Worm (Caenorhabditis elegans) whole organism, early embryonic: ENCODE results near the gene gana-1.

Experiments
- B0310.2 ChIP-seq: sonication (generic microtip); optimal IDR thresholded peaks from 2 replicates; lab custom pipeline; 2016; ENCODE audit warnings: mild to moderate bottlenecking, missing genetic modification characterization, missing compliant biosample characterization
- F13C5.2 ChIP-seq: sonication (generic microtip); optimal IDR thresholded peaks from 2 replicates; lab custom pipeline; 2017; ENCODE audit warnings: mild to moderate bottlenecking, missing genetic modification characterization, inconsistent platforms, missing compliant biosample characterization
- aly-1 ChIP-seq: sonication (generic microtip); optimal IDR thresholded peaks from 2 replicates; lab custom pipeline; 2016; ENCODE audit warnings: missing genetic modification characterization, missing compliant biosample characterization
- ama-1 ChIP-seq: fragments of 150-350 bp; optimal IDR thresholded peaks from 2 replicates; lab custom pipeline; 2014
- ceh-13 ChIP-seq: fragments of 200-800 bp; sonication (Bioruptor generic); optimal IDR thresholded peaks from 2 replicates; lab custom pipeline; 2018; ENCODE audit warnings: mild to moderate bottlenecking, missing genetic modification characterization, missing compliant biosample characterization
- ceh-36 ChIP-seq: sonication (generic microtip); optimal IDR thresholded peaks from 2 replicates; lab custom pipeline; 2016; ENCODE audit warnings: missing genetic modification characterization, inconsistent platforms, missing compliant biosample characterization
- ets-7 ChIP-seq: sonication (generic microtip); optimal IDR thresholded peaks from 2 replicates; lab custom pipeline; 2016; ENCODE audit warnings: missing genotype, missing genetic modification characterization, missing compliant biosample characterization
- flt-1 ChIP-seq: fragments of 200-800 bp; sonication (Bioruptor generic); IDR thresholded peaks from 2 replicates; pipeline ENCODE4 v1.3.6; 2022; ENCODE audit warnings: missing genetic modification characterization, missing compliant biosample characterization
- hmbx-1 ChIP-seq: sonication (generic microtip); optimal IDR thresholded peaks from 2 replicates; lab custom pipeline; 2016; ENCODE audit warnings: mild to moderate bottlenecking, missing genetic modification characterization, missing compliant biosample characterization
- hmg-4 ChIP-seq: fragments of 200-800 bp; sonication (Bioruptor generic); optimal IDR thresholded peaks from 2 replicates; lab custom pipeline; 2018; ENCODE audit warnings: mild to moderate bottlenecking, missing genetic modification characterization, missing compliant biosample characterization
- hnd-1 ChIP-seq: sonication (generic microtip); optimal IDR thresholded peaks from 2 replicates; lab custom pipeline; 2016; ENCODE audit warnings: missing genetic modification characterization, missing compliant biosample characterization
- pes-1 ChIP-seq: fragments of 200-800 bp; sonication (Bioruptor generic); IDR thresholded peaks from 2 replicates; pipeline ENCODE4 v1.3.6; 2022; ENCODE audit warnings: missing genetic modification reagents, missing genetic modification characterization, missing compliant biosample characterization
- scrt-1 ChIP-seq: fragments of 200-800 bp; sonication (Bioruptor generic); IDR thresholded peaks from 2 replicates; pipeline ENCODE4 v1.3.6; 2022; ENCODE audit warnings: missing genetic modification characterization, missing compliant biosample characterization
- sea-1 ChIP-seq: fragments of 200-800 bp; sonication (Bioruptor generic); conservative IDR thresholded peaks from 2 replicates; pipeline ENCODE4 v1.3.6; 2022; ENCODE audit warnings: missing genetic modification characterization, missing compliant biosample characterization
- tbx-11 ChIP-seq: fragments of 200-800 bp; sonication (Bioruptor generic); IDR thresholded peaks from 2 replicates; pipeline ENCODE4 v1.3.6; 2022; ENCODE audit warnings: missing genetic modification characterization, missing compliant biosample characterization
- tbx-37 ChIP-seq: fragments of 200-800 bp; sonication (Bioruptor generic); conservative IDR thresholded peaks from 2 replicates; pipeline ENCODE4 v1.3.6; 2022; ENCODE audit warnings: missing genetic modification reagents, missing genetic modification characterization, missing compliant biosample characterization
- tra-4 ChIP-seq: sonication (generic microtip); optimal IDR thresholded peaks from 2 replicates; lab custom pipeline; 2017; ENCODE audit warnings: missing genetic modification characterization, missing compliant biosample characterization

gana-1 gene

DNA sequence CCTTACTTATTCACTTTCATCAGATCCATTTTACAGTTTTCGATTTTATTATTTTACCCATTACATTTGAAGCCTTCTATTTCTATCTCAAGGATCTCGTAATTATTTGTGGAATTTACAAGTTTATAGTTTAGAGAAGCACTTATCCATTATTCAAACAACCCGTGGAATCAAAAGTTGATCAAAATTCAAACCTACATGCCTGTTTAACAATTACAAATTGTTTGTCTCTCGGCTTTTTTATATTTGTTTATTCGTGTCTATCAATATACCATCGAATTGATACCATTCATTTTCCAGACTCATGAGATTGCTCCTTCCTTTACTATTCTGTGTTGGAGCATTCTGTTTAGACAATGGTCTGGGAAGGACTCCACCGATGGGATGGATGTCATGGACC, at the start of gene gana-1:
gana-1 (plus strand) TSS at position 301 of the 400 bp plus-strand sequence.
- no peak for TF ChIP-seq pes-1 (GFP tag; lab: Robert Waterston, UW)
- TF ChIP-seq B0310.2 (tag; lab: Kevin White, UChicago) = no peak
- TF ChIP-seq sea-1 (GFP tag; lab: Robert Waterston, UW) = no peak
- no peak for TF ChIP-seq flt-1 (GFP tag; lab: Robert Waterston, UW)

DNA sequence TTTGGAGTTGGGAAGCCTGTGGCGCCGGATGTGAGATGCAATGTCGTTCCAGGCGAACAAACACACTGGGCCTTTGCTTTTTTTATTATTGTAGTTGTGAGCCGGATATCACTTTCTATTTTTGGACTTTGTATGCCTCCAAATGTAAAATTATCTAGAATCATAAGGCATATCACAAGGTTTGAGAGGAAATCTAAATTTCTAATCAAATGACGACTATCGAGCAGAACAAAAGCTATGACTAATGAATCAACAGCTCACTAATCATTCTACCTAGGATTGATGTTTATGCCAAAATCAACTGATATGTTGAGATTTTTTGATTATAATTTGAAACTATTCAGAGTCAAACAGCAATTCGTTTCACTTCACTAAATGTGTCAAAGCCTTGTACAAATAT, 49.1 kb upstream of the gana-1 start:
- TF ChIP-seq ceh-13 (GFP tag; lab: Kevin White, UChicago) = no peak
- TF ChIP-seq hmbx-1 = no peak

DNA sequence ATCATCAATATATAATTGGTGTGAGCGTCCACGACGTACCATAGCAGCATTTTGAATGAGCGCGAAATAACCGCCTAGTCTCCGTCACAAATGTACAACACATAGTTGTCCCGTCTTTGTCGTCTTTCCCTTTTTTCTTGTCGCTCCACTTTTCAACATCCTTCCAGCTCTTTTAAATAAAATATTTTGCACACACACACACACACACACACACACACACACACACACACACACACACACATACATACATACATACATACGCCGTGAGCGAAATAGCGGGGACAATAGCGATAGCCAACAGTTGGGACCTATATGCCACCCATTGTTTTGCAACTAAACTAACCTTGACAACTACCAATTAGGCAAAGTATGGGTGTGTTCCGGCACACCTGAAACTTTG, 48.7 kb upstream of the gana-1 start:
- TF ChIP-seq pes-1 (GFP tag; lab: Robert Waterston, UW) (no peak), hmbx-1 (no peak), scrt-1 (GFP tag; lab: Robert Waterston, UW) (no peak), tbx-37 (GFP tag; lab: Robert Waterston, UW) (no peak), ets-7 (tag; lab: Kevin White, UChicago) (no peak), ceh-36 (tag; lab: Kevin White, UChicago) (no peak), flt-1 (GFP tag; lab: Robert Waterston, UW) (no peak), hmg-4 (GFP tag; lab: Kevin White, UChicago) (no peak), ceh-13 (GFP tag; lab: Kevin White, UChicago) (no peak), sea-1 (GFP tag; lab: Robert Waterston, UW) (no peak), tbx-11 (no peak)

DNA sequence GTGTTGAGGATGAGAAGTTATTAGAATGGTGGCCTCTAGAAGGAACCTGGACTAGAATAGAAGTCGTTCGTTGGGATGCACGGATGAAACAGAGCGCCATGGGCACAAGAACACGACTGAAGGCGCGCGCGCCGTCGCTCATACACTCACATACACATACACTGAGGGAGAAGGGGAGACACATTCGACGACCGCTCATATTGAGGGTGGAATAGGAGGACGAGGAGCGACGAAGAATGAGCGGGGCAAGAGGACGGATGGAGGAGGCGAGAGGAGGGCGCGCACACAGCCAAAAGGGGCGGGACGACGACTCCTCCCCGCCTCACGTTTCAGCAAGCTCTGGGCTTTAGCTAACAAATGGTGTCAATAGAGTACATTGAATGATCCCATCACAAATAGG, 48.3 kb upstream of the gana-1 start:
- peak; percentile 8 for TF ChIP-seq aly-1 (tag; lab: Kevin White, UChicago)
- no peak for TF ChIP-seq hnd-1 (tag; lab: Kevin White, UChicago)
- TF ChIP-seq flt-1 (GFP tag; lab: Robert Waterston, UW) = no peak
- no peak for TF ChIP-seq B0310.2 (tag; lab: Kevin White, UChicago)
- no peak for TF ChIP-seq hmbx-1
- TF ChIP-seq scrt-1 (GFP tag; lab: Robert Waterston, UW) = peak; percentile 54; the same call in 1 of the 2 replicates
- no peak for TF ChIP-seq tra-4 (tag; lab: Kevin White, UChicago)
- TF ChIP-seq tbx-37 (GFP tag; lab: Robert Waterston, UW) = no peak
- no peak for TF ChIP-seq ets-7 (tag; lab: Kevin White, UChicago)
- TF ChIP-seq hmg-4 (GFP tag; lab: Kevin White, UChicago) = peak; percentile 62

DNA sequence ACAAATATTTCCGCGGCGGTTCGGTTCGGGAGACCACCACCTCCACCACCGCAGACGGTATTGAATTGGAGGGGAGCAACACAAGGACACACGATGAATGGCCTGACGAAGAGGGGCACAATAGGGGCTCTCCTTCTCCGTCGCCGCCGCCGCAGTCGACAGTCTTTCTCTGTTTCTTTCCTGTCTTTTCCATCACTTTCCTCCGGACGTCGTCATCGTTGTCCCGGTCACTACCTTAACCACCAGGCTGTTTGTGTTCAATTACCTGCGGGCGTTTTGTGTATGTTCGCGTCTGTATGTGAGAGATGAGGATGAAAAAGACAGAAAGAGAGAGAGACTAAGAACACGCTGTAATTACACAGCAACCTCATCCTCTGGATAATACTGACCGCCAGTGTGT, 47.3 kb upstream of the gana-1 start:
- TF ChIP-seq tra-4 (tag; lab: Kevin White, UChicago) (no peak), hnd-1 (tag; lab: Kevin White, UChicago) (no peak), scrt-1 (GFP tag; lab: Robert Waterston, UW) (no peak), tbx-37 (GFP tag; lab: Robert Waterston, UW) (no peak), ceh-13 (GFP tag; lab: Kevin White, UChicago) (no peak), aly-1 (tag; lab: Kevin White, UChicago) (no peak), pes-1 (GFP tag; lab: Robert Waterston, UW) (no peak), hmg-4 (GFP tag; lab: Kevin White, UChicago) (peak; percentile 52), sea-1 (GFP tag; lab: Robert Waterston, UW) (0 out of 2 replicates have a peak, but pooled peaks have one; percentile 7), tbx-11 (no peak), ceh-36 (tag; lab: Kevin White, UChicago) (no peak), B0310.2 (tag; lab: Kevin White, UChicago) (no peak), ets-7 (tag; lab: Kevin White, UChicago) (no peak)

DNA sequence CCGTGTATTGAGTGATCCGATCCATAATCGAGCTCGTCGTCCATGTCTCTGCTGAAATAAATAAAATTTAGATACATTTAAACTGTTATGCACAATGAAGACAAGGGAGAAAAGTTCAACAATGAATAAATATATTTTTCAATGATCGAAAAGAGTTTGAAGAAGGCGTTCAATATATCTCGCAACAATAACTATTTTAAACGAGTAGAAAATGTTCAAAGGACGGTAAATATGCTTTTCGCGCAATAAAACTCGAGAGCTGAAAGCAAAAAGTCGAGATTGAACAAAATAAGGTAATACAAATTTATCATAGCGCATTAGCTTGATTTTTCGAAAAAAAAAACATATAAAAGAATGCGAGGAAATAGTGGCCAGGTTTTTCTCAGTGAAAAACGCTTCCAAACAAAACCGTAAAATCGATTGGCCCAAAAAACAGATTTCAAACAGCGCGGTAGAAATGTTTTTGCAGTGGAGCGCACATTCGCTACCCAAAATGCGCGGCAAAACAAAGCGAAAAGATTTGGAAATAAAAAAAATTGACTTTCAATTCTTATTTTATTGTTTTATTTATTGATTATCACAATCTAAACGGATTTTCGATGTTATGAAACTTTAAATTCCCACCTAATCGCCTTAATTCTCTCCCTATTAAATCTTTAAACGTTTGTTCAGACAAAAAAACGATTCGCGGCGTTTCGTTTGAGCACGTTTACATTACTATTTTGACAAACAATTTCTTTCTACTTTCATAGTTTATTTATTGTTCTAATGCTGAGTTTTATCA, 46.0 kb upstream of the gana-1 start, which contains the start of the genes kup-1 and F10C2.4:
kup-1 (minus strand) TSS at position 51 of the 784 bp plus-strand sequence.
F10C2.4 (plus strand) TSS at position 734 of the 784 bp plus-strand sequence.
- TF ChIP-seq hnd-1 (tag; lab: Kevin White, UChicago) (no peak), flt-1 (GFP tag; lab: Robert Waterston, UW) (no peak), B0310.2 (tag; lab: Kevin White, UChicago) (no peak), sea-1 (GFP tag; lab: Robert Waterston, UW) (no peak), F13C5.2 (tag; lab: Kevin White, UChicago) (no peak), pes-1 (GFP tag; lab: Robert Waterston, UW) (no peak), ama-1 (lab: Kevin White, UChicago) (no peak), tbx-11 (no peak), ets-7 (tag; lab: Kevin White, UChicago) (no peak), hmbx-1 (no peak), ceh-13 (GFP tag; lab: Kevin White, UChicago) (no peak), tra-4 (tag; lab: Kevin White, UChicago) (no peak)

DNA sequence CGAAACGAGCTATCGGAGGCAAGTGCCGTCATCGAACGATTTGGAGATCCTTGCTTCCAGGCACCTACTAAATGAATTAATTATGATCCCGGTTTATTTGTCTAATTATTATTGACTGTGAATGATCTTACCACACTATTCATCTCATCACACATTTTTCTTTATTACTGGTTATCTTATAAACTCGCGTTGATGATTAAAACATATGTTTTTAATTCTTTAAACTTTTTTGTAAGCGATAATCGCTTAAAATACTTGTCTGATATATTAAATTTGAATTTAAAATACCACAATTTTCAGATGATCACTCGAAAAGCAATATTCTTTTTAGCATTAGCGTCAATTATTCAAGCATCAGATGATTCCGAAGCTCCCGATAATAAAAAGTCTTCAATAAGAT, 41.9 kb upstream of the gana-1 start, which contains the start of gene F10C2.5:
F10C2.5 (plus strand) TSS at position 301 of the 400 bp plus-strand sequence.
- TF ChIP-seq tra-4 (tag; lab: Kevin White, UChicago) = no peak
- no peak for TF ChIP-seq hmbx-1
- TF ChIP-seq pes-1 (GFP tag; lab: Robert Waterston, UW) = no peak
- no peak for TF ChIP-seq ama-1 (lab: Kevin White, UChicago)
- no peak for TF ChIP-seq sea-1 (GFP tag; lab: Robert Waterston, UW)
- no peak for TF ChIP-seq scrt-1 (GFP tag; lab: Robert Waterston, UW)
- no peak for TF ChIP-seq F13C5.2 (tag; lab: Kevin White, UChicago)
- TF ChIP-seq aly-1 (tag; lab: Kevin White, UChicago) = no peak
- TF ChIP-seq tbx-37 (GFP tag; lab: Robert Waterston, UW) = no peak
- TF ChIP-seq hnd-1 (tag; lab: Kevin White, UChicago) = no peak
- no peak for TF ChIP-seq ceh-13 (GFP tag; lab: Kevin White, UChicago)
